Fruit fly (Drosophila melanogaster): ENCODE data around the gene CG15468.

dm6 chrX:4935979-4936843, 24.7 kb downstream of the CG15468 start:
- no peak for TF ChIP-seq CG11617 (GFP tag; optimal IDR thresholded peaks at IDR 0.05)
- TF ChIP-seq CG7045 (GFP tag; optimal IDR thresholded peaks at IDR 0.05) = no peak
- TF ChIP-seq CG33017 (tag; optimal IDR thresholded peaks at IDR 0.05) = no peak
- no peak for TF ChIP-seq Hr96 (GFP tag; optimal IDR thresholded peaks at IDR 0.05)
- no peak for TF ChIP-seq pad (GFP tag; optimal IDR thresholded peaks at IDR 0.05)
